Worm (Caenorhabditis elegans): ENCODE measurements around the gene W04E12.7.

DNA sequence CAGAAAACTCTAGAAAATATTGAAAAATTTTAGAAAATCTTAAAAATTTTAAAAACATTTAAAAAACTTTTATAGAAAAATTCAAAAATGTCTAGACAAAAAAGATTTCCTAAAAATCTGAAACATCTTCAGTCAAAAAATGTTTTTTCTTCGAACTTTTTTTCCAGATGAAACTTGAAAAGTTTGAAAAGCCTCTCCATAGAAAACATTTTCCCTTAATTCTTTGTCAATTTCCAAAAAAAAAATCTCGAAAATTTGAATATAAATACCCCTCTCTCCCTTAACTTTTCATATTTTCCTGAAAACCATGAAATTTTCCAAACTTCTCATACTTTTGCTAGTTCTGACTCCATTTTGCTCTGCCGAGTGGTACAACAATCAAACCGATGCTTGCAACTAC is 8.6 kb downstream of the W04E12.7 start, which contains the start of gene Y116F11A.3:
- TF ChIP-seq mxl-3 (GFP tag; optimal IDR thresholded peaks at IDR 0.05) (no peak), snpc-4 (tag; optimal IDR thresholded peaks at IDR 0.05) (no peak), mxl-2 (GFP tag; conservative IDR thresholded peaks at IDR 0.05) (no peak), nhr-11 (tag; optimal IDR thresholded peaks at IDR 0.05) (no peak), fos-1 (tag; optimal IDR thresholded peaks at IDR 0.05) (no peak), unc-62 (GFP tag; optimal IDR thresholded peaks at IDR 0.05 in 1 of 2) (no peak), unc-62 (tag; optimal IDR thresholded peaks at IDR 0.05) (no peak)
